Fruit fly (Drosophila melanogaster) whole organism, embryonic: Measurements from ENCODE around the gene CG46303.

Experiments used
- Asciz ChIP-seq: fragments of 200-800 bp; sonication (Bioruptor generic); optimal IDR thresholded peaks from 2 replicates; lab custom pipeline; 2017; ENCODE audit warnings: missing biosample characterization, mild to moderate bottlenecking, missing genetic modification characterization, missing genetic modification reagents
- CG10209 ChIP-seq: fragments of 200-800 bp; sonication (Bioruptor generic); optimal IDR thresholded peaks from 3 replicates; lab custom pipeline; 2017; ENCODE audit warnings: missing biosample characterization, mild to moderate bottlenecking, missing genetic modification characterization, missing genetic modification reagents
- CG13287 ChIP-seq: fragments of 200-800 bp; sonication (Bioruptor generic); IDR thresholded peaks from 2 replicates; pipeline ENCODE4 v1.3.6; 2022; ENCODE audit warnings: missing biosample characterization, missing genetic modification characterization; ENCODE audit not compliant: partially characterized antibody
- CG14441 ChIP-seq: fragments of 200-800 bp; sonication (Bioruptor generic); IDR thresholded peaks from 2 replicates; pipeline ENCODE4 v1.3.6; 2022; ENCODE audit warnings: missing biosample characterization, missing genetic modification characterization
- CG15011 ChIP-seq: fragments of 200-800 bp; sonication (Bioruptor generic); optimal IDR thresholded peaks from 3 replicates; lab custom pipeline; 2018; ENCODE audit warnings: missing biosample characterization, mild to moderate bottlenecking, missing genetic modification characterization
- CG15696 ChIP-seq: fragments of 200-800 bp; sonication (Bioruptor generic); optimal IDR thresholded peaks from 2 replicates; lab custom pipeline; 2019; ENCODE audit warnings: missing biosample characterization, mild to moderate bottlenecking, missing genetic modification characterization, moderate library complexity
- CG17186 ChIP-seq: fragments of 200-800 bp; sonication (Bioruptor generic); optimal IDR thresholded peaks from 3 replicates; lab custom pipeline; 2017; ENCODE audit warnings: missing biosample characterization, missing genetic modification reagents, missing genetic modification characterization
- CG18476 ChIP-seq: fragments of 200-800 bp; sonication (Bioruptor generic); optimal IDR thresholded peaks from 2 replicates; lab custom pipeline; 2016; ENCODE audit warnings: missing biosample characterization, mild to moderate bottlenecking, missing genetic modification characterization
- CG2120 ChIP-seq: fragments of 200-800 bp; sonication (Bioruptor generic); optimal IDR thresholded peaks from 3 replicates; lab custom pipeline; 2016; ENCODE audit warnings: missing biosample characterization, missing genetic modification characterization
- CG3065 ChIP-seq: fragments of 200-800 bp; sonication (Bioruptor generic); optimal IDR thresholded peaks from 2 replicates; lab custom pipeline; 2016; ENCODE audit warnings: missing biosample characterization, missing genetic modification characterization
- CG3847 ChIP-seq: fragments of 200-800 bp; sonication (Bioruptor generic); IDR thresholded peaks from 2 replicates; pipeline ENCODE4 v1.3.6; 2022; ENCODE audit warnings: missing biosample characterization, missing genetic modification characterization
- CG4854 ChIP-seq: fragments of 200-800 bp; sonication (Bioruptor generic); optimal IDR thresholded peaks from 2 replicates; lab custom pipeline; 2016; ENCODE audit warnings: missing biosample characterization, missing genetic modification characterization, inconsistent platforms
- CG6689 ChIP-seq: fragments of 200-800 bp; sonication (Bioruptor generic); IDR thresholded peaks from 2 replicates; pipeline ENCODE4 v1.3.6; 2022; ENCODE audit warnings: missing biosample characterization, missing genetic modification characterization
- CG7372 ChIP-seq: fragments of 200-800 bp; sonication (Bioruptor generic); IDR thresholded peaks from 2 replicates; pipeline ENCODE4 v1.3.6; 2022; ENCODE audit warnings: missing biosample characterization, missing genetic modification characterization
- CG7745 ChIP-seq: fragments of 200-800 bp; sonication (Bioruptor generic); optimal IDR thresholded peaks from 2 replicates; lab custom pipeline; 2018; ENCODE audit warnings: missing biosample characterization, mild to moderate bottlenecking, missing genetic modification characterization, moderate library complexity
- CG8089 ChIP-seq: fragments of 200-800 bp; sonication (Bioruptor generic); optimal IDR thresholded peaks from 3 replicates; lab custom pipeline; 2016; ENCODE audit warnings: missing biosample characterization, missing genetic modification characterization
- CG8478 ChIP-seq: fragments of >200 bp; optimal IDR thresholded peaks from 2 replicates; lab custom pipeline; 2018
- CG9932 ChIP-seq: fragments of 200-800 bp; sonication (Bioruptor generic); IDR thresholded peaks from 2 replicates; pipeline ENCODE4 v1.3.6; 2022; ENCODE audit warnings: missing biosample characterization, missing genetic modification characterization
- Gsc ChIP-seq: fragments of 200-800 bp; sonication (Bioruptor generic); IDR thresholded peaks from 2 replicates; pipeline ENCODE4 v1.3.6; 2022; ENCODE audit warnings: missing biosample characterization, missing genetic modification characterization
- HHEX ChIP-seq: fragments of 200-800 bp; sonication (Bioruptor generic); optimal IDR thresholded peaks from 3 replicates; lab custom pipeline; 2017; ENCODE audit warnings: missing biosample characterization, mild to moderate bottlenecking, missing genetic modification characterization, missing genetic modification reagents
- HLH3B ChIP-seq: fragments of 200-800 bp; sonication (Bioruptor generic); IDR thresholded peaks from 2 replicates; pipeline ENCODE4 v1.3.6; 2022; ENCODE audit warnings: missing biosample characterization, missing genetic modification characterization
- HLHmδ ChIP-seq: fragments of 200-800 bp; sonication (Bioruptor generic); optimal IDR thresholded peaks from 2 replicates; lab custom pipeline; 2018; ENCODE audit warnings: missing biosample characterization, mild to moderate bottlenecking, missing genetic modification characterization, moderate library complexity
- Hr51 ChIP-seq, 2 experiments: fragments of 200-800 bp; sonication (Bioruptor generic); optimal IDR thresholded peaks; 2 replicates in 1 of 2; 3 replicates in 1 of 2; lab custom pipeline; 2016 to 2018; ENCODE audit warnings: missing biosample characterization in 2 of 2, missing genetic modification characterization in 2 of 2, mild to moderate bottlenecking in 1 of 2, moderate library complexity in 1 of 2
- MBD-R2 ChIP-seq: fragments of 200-800 bp; sonication (Bioruptor generic); IDR thresholded peaks from 2 replicates; pipeline ENCODE4 v1.3.6; 2022; ENCODE audit warnings: missing biosample characterization, missing genetic modification characterization
- Pdp1 ChIP-seq, 2 experiments: fragments of 200-800 bp; sonication (Bioruptor generic); optimal IDR thresholded peaks; 3 replicates each; lab custom pipeline; 2016; ENCODE audit warnings: missing biosample characterization in 2 of 2, missing genetic modification characterization in 2 of 2, mild to moderate bottlenecking in 1 of 2, moderate library complexity in 1 of 2
- Sry-β ChIP-seq: fragments of 200-800 bp; sonication (Bioruptor generic); optimal IDR thresholded peaks from 2 replicates; lab custom pipeline; 2018; ENCODE audit warnings: missing biosample characterization, mild to moderate bottlenecking, missing genetic modification characterization, moderate library complexity
- Stat92E ChIP-seq, 3 experiments: fragments of >200 bp in 2 of 3; fragments of 200-800 bp in 1 of 3; sonication (Bioruptor generic) in 1 of 3; optimal IDR thresholded peaks; 2 replicates each; lab custom pipeline; 2017 to 2019; ENCODE audit warnings: missing biosample characterization in 3 of 3, missing genetic modification characterization in 3 of 3, mild to moderate bottlenecking in 1 of 3, moderate library complexity in 1 of 3
- Xbp1 ChIP-seq: fragments of 200-800 bp; sonication (Bioruptor generic); optimal IDR thresholded peaks from 3 replicates; lab custom pipeline; 2016; ENCODE audit warnings: missing biosample characterization, mild to moderate bottlenecking, missing genetic modification characterization
- ara ChIP-seq: fragments of 200-800 bp; sonication (Bioruptor generic); IDR thresholded peaks from 2 replicates; pipeline ENCODE4 v1.3.6; 2022; ENCODE audit warnings: missing biosample characterization, missing genetic modification characterization
- az2 ChIP-seq: fragments of 200-800 bp; sonication (Bioruptor generic); optimal IDR thresholded peaks from 3 replicates; lab custom pipeline; 2016; ENCODE audit warnings: missing biosample characterization, missing genetic modification characterization
- bbx ChIP-seq: fragments of 200-800 bp; sonication (Bioruptor generic); IDR thresholded peaks from 2 replicates; pipeline ENCODE4 v1.3.6; 2022; ENCODE audit warnings: missing biosample characterization, missing genetic modification characterization; ENCODE audit not compliant: partially characterized antibody
- cato ChIP-seq: fragments of 200-800 bp; sonication (Bioruptor generic); optimal IDR thresholded peaks from 2 replicates; lab custom pipeline; 2016; ENCODE audit warnings: missing biosample characterization, missing genetic modification characterization, borderline replicate concordance
- chn ChIP-seq: fragments of 200-800 bp; sonication (Bioruptor generic); optimal IDR thresholded peaks from 2 replicates; lab custom pipeline; 2016; ENCODE audit warnings: missing biosample characterization, missing genetic modification characterization
- ci ChIP-seq: fragments of 200-800 bp; sonication (Bioruptor generic); IDR thresholded peaks from 3 replicates; pipeline ENCODE4 v1.3.6; 2022; ENCODE audit warnings: missing biosample characterization, missing genetic modification characterization
- croc ChIP-seq: fragments of 200-800 bp; sonication (Bioruptor generic); conservative IDR thresholded peaks from 3 replicates; pipeline ENCODE4 v1.3.6; 2022; ENCODE audit warnings: missing biosample characterization, missing genetic modification characterization
- cwo ChIP-seq: fragments of 200-800 bp; sonication (Bioruptor generic); optimal IDR thresholded peaks from 3 replicates; lab custom pipeline; 2017; ENCODE audit warnings: missing biosample characterization, missing genetic modification characterization, mild to moderate bottlenecking, moderate library complexity, missing genetic modification reagents
- dati ChIP-seq: fragments of 200-800 bp; sonication (Bioruptor generic); IDR thresholded peaks from 2 replicates; pipeline ENCODE4 v1.3.6; 2022; ENCODE audit warnings: missing biosample characterization, missing genetic modification characterization
- ems ChIP-seq: fragments of 200-800 bp; sonication (Bioruptor generic); optimal IDR thresholded peaks from 3 replicates; lab custom pipeline; 2016; ENCODE audit warnings: missing biosample characterization, missing genetic modification characterization
- en ChIP-seq: fragments of 200-800 bp; sonication (Bioruptor generic); optimal IDR thresholded peaks from 2 replicates; lab custom pipeline; 2016; ENCODE audit warnings: missing biosample characterization, missing genetic modification characterization
- ewg ChIP-seq: fragments of 200-800 bp; sonication (Bioruptor generic); optimal IDR thresholded peaks from 3 replicates; lab custom pipeline; 2017; ENCODE audit warnings: mild to moderate bottlenecking, missing biosample characterization, missing genetic modification reagents, missing genetic modification characterization
- gfzf ChIP-seq: fragments of 200-800 bp; sonication (Bioruptor generic); optimal IDR thresholded peaks from 2 replicates; lab custom pipeline; 2016; ENCODE audit warnings: missing biosample characterization, mild to moderate bottlenecking, missing genetic modification characterization, moderate library complexity
- hkb ChIP-seq, 2 experiments: fragments of 200-800 bp in 1 of 2; fragments of >200 bp in 1 of 2; sonication (Bioruptor generic) in 1 of 2; IDR thresholded peaks in 1 of 2; optimal IDR thresholded peaks in 1 of 2; 2 replicates each; pipeline versions ENCODE4 v1.3.6 to Lab custom; 2017 to 2022; ENCODE audit warnings: missing biosample characterization in 1 of 2, missing genetic modification characterization in 1 of 2
- hth ChIP-seq: fragments of >200 bp; optimal IDR thresholded peaks from 2 replicates; lab custom pipeline; 2017; ENCODE audit warnings: inconsistent platforms
- lab ChIP-seq: fragments of 200-800 bp; sonication (Bioruptor generic); optimal IDR thresholded peaks from 3 replicates; lab custom pipeline; 2017; ENCODE audit warnings: missing biosample characterization, missing genetic modification characterization, mild to moderate bottlenecking, moderate library complexity, missing genetic modification reagents
- nau ChIP-seq: fragments of 200-800 bp; sonication (Bioruptor generic); optimal IDR thresholded peaks from 3 replicates; lab custom pipeline; 2017; ENCODE audit warnings: missing biosample characterization, mild to moderate bottlenecking, missing genetic modification characterization, missing genetic modification reagents
- prd ChIP-seq, 3 experiments: fragments of >200 bp in 2 of 3; fragments of 200-800 bp in 1 of 3; sonication (Bioruptor generic) in 1 of 3; optimal IDR thresholded peaks in 2 of 3; IDR thresholded peaks in 1 of 3; 2 replicates in 2 of 3; 3 replicates in 1 of 3; pipeline versions ENCODE4 v1.3.6 to Lab custom; 2017 to 2022; ENCODE audit warnings: missing biosample characterization in 1 of 3, missing genetic modification characterization in 1 of 3
- sna ChIP-seq: fragments of 200-800 bp; sonication (Bioruptor generic); IDR thresholded peaks from 2 replicates; pipeline ENCODE4 v1.3.6; 2022; ENCODE audit warnings: missing biosample characterization, missing genetic modification characterization; ENCODE audit not compliant: partially characterized antibody
- sug ChIP-seq: fragments of 200-800 bp; optimal IDR thresholded peaks from 2 replicates; lab custom pipeline; 2019; ENCODE audit warnings: missing biosample characterization, mild to moderate bottlenecking, missing genetic modification characterization, moderate library complexity

The CG46303 gene

DNA sequence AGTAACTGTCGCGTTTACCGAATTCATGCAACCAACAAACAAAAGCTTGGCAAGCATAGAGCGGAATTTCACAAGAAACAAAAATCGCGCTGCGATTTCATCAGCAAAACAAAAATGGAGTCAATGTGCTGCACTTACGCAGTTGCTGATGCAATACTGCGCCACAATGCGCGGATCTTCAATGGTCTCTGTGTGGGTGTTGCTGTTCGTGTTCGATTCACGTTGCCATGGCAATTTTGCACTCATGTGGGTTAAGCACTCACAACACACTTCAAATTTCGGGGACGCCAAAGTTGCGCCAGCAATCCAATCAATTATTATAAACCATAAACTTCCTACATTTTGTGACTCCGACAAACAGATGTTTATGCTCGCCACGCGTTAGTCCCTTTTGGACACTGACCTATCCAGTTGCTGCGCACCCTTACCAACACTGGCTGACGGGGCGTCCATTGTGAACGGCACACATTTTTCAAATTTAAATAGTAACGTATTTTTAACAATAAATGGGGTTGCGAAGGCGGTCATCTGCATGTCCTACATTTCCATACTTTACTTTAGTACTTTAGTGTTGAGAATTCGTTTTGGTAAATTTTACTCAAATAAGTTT is 40.4 kb downstream of the CG46303 start, which contains the start of gene CG2017 (continued):
- TF ChIP-seq az2 (GFP tag; lab: Kevin White, UChicago): peak; percentile 13
- no peak for TF ChIP-seq CG15696 (tag; lab: Kevin White, UChicago)
- TF ChIP-seq ems: peak; percentile 31
- TF ChIP-seq Stat92E (GFP tag; optimal IDR thresholded peaks at IDR 0.05; lab: Kevin White, UChicago): no peak
- TF ChIP-seq CG3065 (GFP tag; lab: Kevin White, UChicago): no peak
- peak; percentile 44 for TF ChIP-seq ewg (GFP tag; lab: Kevin White, UChicago)
- TF ChIP-seq CG7372 (GFP tag; lab: Robert Waterston, UW): no peak
- no peak for TF ChIP-seq nau (GFP tag; lab: Kevin White, UChicago)
- TF ChIP-seq MBD-R2 (GFP tag; lab: Robert Waterston, UW): peak; percentile 90
- peak; percentile 43 for TF ChIP-seq CG10209 (GFP tag; lab: Kevin White, UChicago)
- TF ChIP-seq Gsc (GFP tag; lab: Robert Waterston, UW): no peak
- TF ChIP-seq CG4854 (GFP tag; lab: Kevin White, UChicago): no peak
- TF ChIP-seq en (GFP tag; lab: Kevin White, UChicago): no peak
- no peak for TF ChIP-seq Hr51 (GFP tag; optimal IDR thresholded peaks at IDR 0.05; lab: Kevin White, UChicago)
- peak; percentile 50 for TF ChIP-seq Xbp1
- no peak for TF ChIP-seq Asciz (GFP tag; lab: Kevin White, UChicago)
- TF ChIP-seq CG7745 (tag; lab: Kevin White, UChicago): no peak
- peak; percentile 85 for TF ChIP-seq CG3847 (GFP tag; lab: Robert Waterston, UW)
- TF ChIP-seq CG8478 (lab: Kevin White, UChicago): no peak
- no peak for TF ChIP-seq dati (GFP tag; lab: Robert Waterston, UW)
- TF ChIP-seq chn (GFP tag; lab: Kevin White, UChicago): peak; percentile 48
- TF ChIP-seq hkb (optimal IDR thresholded peaks at IDR 0.05; lab: Kevin White, UChicago): no peak
- no peak for TF ChIP-seq hkb (GFP tag; IDR thresholded peaks at IDR 0.05; lab: Robert Waterston, UW)
- no peak for TF ChIP-seq CG6689 (GFP tag; lab: Robert Waterston, UW)
- no peak for TF ChIP-seq HLHmδ (GFP tag; lab: Kevin White, UChicago)
- TF ChIP-seq CG17186 (GFP tag; lab: Kevin White, UChicago): peak; percentile 89
- no peak for TF ChIP-seq CG15011 (GFP tag; lab: Kevin White, UChicago)
- peak; percentile 35 for TF ChIP-seq sug
- peak; percentile 57 for TF ChIP-seq lab (GFP tag; lab: Kevin White, UChicago)
- TF ChIP-seq prd (optimal IDR thresholded peaks at IDR 0.05; lab: Kevin White, UChicago): no peak
- no peak for TF ChIP-seq prd (GFP tag; IDR thresholded peaks at IDR 0.05; lab: Robert Waterston, UW)
- peak; percentile 22 for TF ChIP-seq CG8089
- 0 out of 2 replicates have a peak, but pooled peaks have one; percentile 30 for TF ChIP-seq sna (GFP tag; lab: Robert Waterston, UW)
- no peak; the same call in 1 of the 2 replicates for TF ChIP-seq CG14441 (GFP tag; lab: Robert Waterston, UW)
- peak; percentile 92 for TF ChIP-seq gfzf
- no peak for TF ChIP-seq cwo
- peak; percentile 51 for TF ChIP-seq Sry-β (GFP tag; lab: Kevin White, UChicago)
- TF ChIP-seq ci (GFP tag; lab: Robert Waterston, UW): peak; percentile 71; the same call in 2 of the 3 replicates
- no peak for TF ChIP-seq HLH3B
- TF ChIP-seq CG9932: peak; percentile 78
- TF ChIP-seq Pdp1 (GFP tag; optimal IDR thresholded peaks at IDR 0.05; lab: Kevin White, UChicago): peak; percentile 45 to 81
- no peak for TF ChIP-seq bbx (GFP tag; lab: Robert Waterston, UW)
- no peak; the same call in 2 of the 3 replicates for TF ChIP-seq croc
- no peak for TF ChIP-seq CG18476 (GFP tag; lab: Kevin White, UChicago)
- TF ChIP-seq ara (GFP tag; lab: Robert Waterston, UW): peak; percentile 52; the same call in 1 of the 2 replicates
- no peak for TF ChIP-seq hth
- no peak for TF ChIP-seq cato
- peak; percentile 77 for TF ChIP-seq CG2120
- TF ChIP-seq HHEX (GFP tag; lab: Kevin White, UChicago): peak; percentile 55
- peak; percentile 61 for TF ChIP-seq CG13287 (GFP tag; lab: Robert Waterston, UW)
